Worm (Caenorhabditis elegans) whole organism, L4 larva: ENCODE results near the gene str-246.

Experiments
- ZK337.2 ChIP-seq: fragments of 200-800 bp; sonication (Bioruptor generic); IDR thresholded peaks from 2 replicates; pipeline ENCODE4 v1.3.6; 2022; ENCODE audit warnings: missing genetic modification reagents, missing genetic modification characterization, missing compliant biosample characterization
- ZK546.5 ChIP-seq, 2 experiments: sonication (generic microtip); optimal IDR thresholded peaks; 2 replicates each; lab custom pipeline; 2017; ENCODE audit warnings: missing biosample characterization in 2 of 2, missing genetic modification characterization in 2 of 2
- ama-1 ChIP-seq: fragments of 150-350 bp; optimal IDR thresholded peaks from 2 replicates; lab custom pipeline; 2014; ENCODE audit warnings: inconsistent platforms, mixed read lengths
- ceh-82 ChIP-seq: sonication (generic microtip); optimal IDR thresholded peaks from 2 replicates; lab custom pipeline; 2017; ENCODE audit warnings: missing biosample characterization, missing genetic modification characterization
- nhr-25 ChIP-seq: sonication (generic microtip); optimal IDR thresholded peaks from 2 replicates; lab custom pipeline; 2017; ENCODE audit warnings: missing genetic modification characterization, mild to moderate bottlenecking, missing compliant biosample characterization, antibody characterized with exemption, moderate library complexity, borderline replicate concordance; ENCODE audit not compliant: insufficient read depth
- pha-4 ChIP-seq, 2 experiments: fragments of 150-350 bp in 1 of 2; fragments of 200-800 bp in 1 of 2; sonication (Bioruptor generic) in 1 of 2; IDR thresholded peaks in 1 of 2; optimal IDR thresholded peaks in 1 of 2; 2 replicates each; pipeline versions ENCODE4 v1.3.6 to Lab custom; 2014 to 2022; ENCODE audit warnings: missing genetic modification characterization in 2 of 2, missing genetic modification reagents in 2 of 2, missing biosample characterization in 1 of 2, missing compliant biosample characterization in 1 of 2

DNA sequence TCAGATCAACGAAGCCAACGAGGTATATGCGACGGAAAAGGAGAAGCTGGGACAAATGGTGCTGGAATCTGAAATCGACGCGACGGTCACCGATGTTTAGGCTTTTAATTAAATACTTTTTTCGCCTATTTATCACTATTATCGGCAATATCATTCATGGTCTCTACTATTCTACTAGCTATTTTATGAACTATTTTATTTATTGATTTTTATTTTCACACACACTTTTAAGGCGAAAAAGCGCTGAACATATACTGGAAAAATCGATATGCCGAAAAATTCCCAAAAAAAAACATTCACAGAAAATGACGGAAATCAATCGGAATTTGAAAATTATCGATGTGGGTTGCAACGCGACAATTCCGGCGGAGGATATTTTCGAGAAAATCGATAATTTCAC lies 9.0 kb upstream of the str-246 start, which contains the start of gene W09D6.1:
- TF ChIP-seq ceh-82 (tag; lab: Kevin White, UChicago) (no peak), nhr-25 (tag; lab: Kevin White, UChicago) (no peak), ama-1 (lab: Kevin White, UChicago) (no peak), pha-4 (GFP tag; IDR thresholded peaks at IDR 0.05; lab: Robert Waterston, UW) (no peak), pha-4 (tag; optimal IDR thresholded peaks at IDR 0.05; lab: Kevin White, UChicago) (no peak), ZK546.5 (tag; optimal IDR thresholded peaks at IDR 0.05; lab: Kevin White, UChicago) (no peak), ZK337.2 (GFP tag; lab: Robert Waterston, UW) (no peak)
